Worm (Caenorhabditis elegans) whole organism, mixed stage, embryonic: ENCODE results near the gene spdl-1.

Source experiments
- M03D4.4 ChIP-seq: sonication (generic microtip); optimal IDR thresholded peaks from 2 replicates; lab custom pipeline; 2017; ENCODE audit warnings: mild to moderate bottlenecking, missing genetic modification characterization, missing compliant biosample characterization
- bed-3 ChIP-seq: fragments of 200-800 bp; sonication (Bioruptor generic); optimal IDR thresholded peaks from 3 replicates; lab custom pipeline; 2018; ENCODE audit warnings: mild to moderate bottlenecking, missing genetic modification characterization, moderate library complexity, missing compliant biosample characterization
- blmp-1 ChIP-seq: fragments of 150-350 bp; optimal IDR thresholded peaks from 2 replicates; lab custom pipeline; 2014; ENCODE audit warnings: missing biosample characterization, missing genetic modification characterization
- ceh-39 ChIP-seq: fragments of 150-350 bp; optimal IDR thresholded peaks from 2 replicates; lab custom pipeline; 2014; ENCODE audit warnings: missing biosample characterization, missing genetic modification characterization
- ceh-43 ChIP-seq: fragments of 200-800 bp; sonication (Bioruptor generic); optimal IDR thresholded peaks from 2 replicates; lab custom pipeline; 2018; ENCODE audit warnings: mild to moderate bottlenecking, missing genetic modification characterization, moderate library complexity, missing compliant biosample characterization
- ceh-83 ChIP-seq: fragments of 200-800 bp; sonication (Bioruptor generic); optimal IDR thresholded peaks from 2 replicates; lab custom pipeline; 2018; ENCODE audit warnings: mild to moderate bottlenecking, missing genetic modification characterization, missing compliant biosample characterization
- ces-1 ChIP-seq: fragments of 150-350 bp; optimal IDR thresholded peaks from 2 replicates; lab custom pipeline; 2014; ENCODE audit warnings: missing biosample characterization, missing genetic modification reagents, missing genetic modification characterization
- cnd-1 ChIP-seq: fragments of 200-800 bp; sonication (Bioruptor generic); optimal IDR thresholded peaks from 2 replicates; lab custom pipeline; 2018; ENCODE audit warnings: mild to moderate bottlenecking, missing genetic modification characterization, missing compliant biosample characterization
- drap-1 ChIP-seq: fragments of 200-800 bp; sonication (Bioruptor generic); optimal IDR thresholded peaks from 3 replicates; lab custom pipeline; 2018; ENCODE audit warnings: mild to moderate bottlenecking, missing genetic modification characterization, missing compliant biosample characterization
- elt-1 ChIP-seq: sonication (generic microtip); optimal IDR thresholded peaks from 2 replicates; lab custom pipeline; 2017; ENCODE audit warnings: missing genetic modification characterization, mild to moderate bottlenecking, missing compliant biosample characterization, antibody characterized with exemption, moderate library complexity, borderline replicate concordance; ENCODE audit not compliant: insufficient read depth
- elt-3 ChIP-seq: fragments of 150-350 bp; optimal IDR thresholded peaks from 2 replicates; lab custom pipeline; 2014; ENCODE audit warnings: missing biosample characterization, missing genetic modification characterization
- flh-1 ChIP-seq: fragments of 200-800 bp; sonication (Bioruptor generic); optimal IDR thresholded peaks from 2 replicates; lab custom pipeline; 2018; ENCODE audit warnings: mild to moderate bottlenecking, missing genetic modification characterization, moderate library complexity, missing compliant biosample characterization
- ham-2 ChIP-seq: fragments of 200-800 bp; sonication (Bioruptor generic); optimal IDR thresholded peaks from 2 replicates; lab custom pipeline; 2018; ENCODE audit warnings: mild to moderate bottlenecking, missing genetic modification characterization, missing compliant biosample characterization
- hlh-1 ChIP-seq: fragments of 150-350 bp; optimal IDR thresholded peaks from 2 replicates; lab custom pipeline; 2014; ENCODE audit warnings: missing biosample characterization, missing genetic modification reagents, missing genetic modification characterization
- lin-13 ChIP-seq: fragments of 150-350 bp; optimal IDR thresholded peaks from 2 replicates; lab custom pipeline; 2014; ENCODE audit warnings: missing biosample characterization, missing genetic modification characterization
- lin-32 ChIP-seq: fragments of 200-800 bp; sonication (Bioruptor generic); optimal IDR thresholded peaks from 2 replicates; lab custom pipeline; 2018; ENCODE audit warnings: mild to moderate bottlenecking, missing genetic modification characterization, missing compliant biosample characterization
- lsy-2 ChIP-seq: fragments of 150-350 bp; optimal IDR thresholded peaks from 2 replicates; lab custom pipeline; 2014; ENCODE audit warnings: missing biosample characterization, missing genetic modification characterization
- mab-5 ChIP-seq: fragments of 150-350 bp; optimal IDR thresholded peaks from 2 replicates; lab custom pipeline; 2014; ENCODE audit warnings: missing biosample characterization, missing genetic modification characterization
- mep-1 ChIP-seq: fragments of 150-350 bp; optimal IDR thresholded peaks from 2 replicates; lab custom pipeline; 2017; ENCODE audit warnings: missing biosample characterization, missing genetic modification reagents, missing genetic modification characterization, inconsistent platforms
- mls-2 ChIP-seq: sonication (generic microtip); optimal IDR thresholded peaks from 2 replicates; lab custom pipeline; 2016; ENCODE audit warnings: mild to moderate bottlenecking, missing genetic modification characterization, moderate library complexity, missing compliant biosample characterization
- nhr-12 ChIP-seq: fragments of 150-350 bp; optimal IDR thresholded peaks from 2 replicates; lab custom pipeline; 2014; ENCODE audit warnings: missing biosample characterization, missing genetic modification characterization
- nhr-2 ChIP-seq: fragments of 150-350 bp; optimal IDR thresholded peaks from 2 replicates; lab custom pipeline; 2014; ENCODE audit warnings: missing biosample characterization, missing genetic modification characterization
- nhr-237 ChIP-seq: fragments of 150-350 bp; optimal IDR thresholded peaks from 2 replicates; lab custom pipeline; 2014; ENCODE audit warnings: missing biosample characterization, missing genetic modification characterization
- nhr-28 ChIP-seq: fragments of 150-350 bp; optimal IDR thresholded peaks from 2 replicates; lab custom pipeline; 2014; ENCODE audit warnings: missing biosample characterization, missing genetic modification characterization
- nhr-76 ChIP-seq: sonication (generic microtip); optimal IDR thresholded peaks from 2 replicates; lab custom pipeline; 2017; ENCODE audit warnings: missing biosample characterization, missing genetic modification characterization
- pha-4 ChIP-seq: fragments of 150-350 bp; optimal IDR thresholded peaks from 2 replicates; lab custom pipeline; 2018; ENCODE audit warnings: missing biosample characterization, missing genetic modification reagents, missing genetic modification characterization
- sem-2 ChIP-seq: fragments of 200-800 bp; sonication (Bioruptor generic); optimal IDR thresholded peaks from 2 replicates; lab custom pipeline; 2018; ENCODE audit warnings: mild to moderate bottlenecking, missing genetic modification characterization, missing compliant biosample characterization
- snpc-4 ChIP-seq: fragments of 150-350 bp; optimal IDR thresholded peaks from 2 replicates; lab custom pipeline; 2014; ENCODE audit warnings: missing biosample characterization, missing genetic modification characterization
- sptf-1 ChIP-seq: sonication (generic microtip); optimal IDR thresholded peaks from 2 replicates; lab custom pipeline; 2017; ENCODE audit warnings: mild to moderate bottlenecking, missing genetic modification characterization, moderate library complexity, missing compliant biosample characterization
- tbx-8 ChIP-seq: fragments of 200-800 bp; sonication (Bioruptor generic); optimal IDR thresholded peaks from 2 replicates; lab custom pipeline; 2018; ENCODE audit warnings: mild to moderate bottlenecking, missing genetic modification characterization, moderate library complexity, missing compliant biosample characterization
- unc-120 ChIP-seq: sonication (generic microtip); optimal IDR thresholded peaks from 2 replicates; lab custom pipeline; 2017; ENCODE audit warnings: missing genetic modification characterization, missing compliant biosample characterization; ENCODE audit not compliant: poor library complexity, severe bottlenecking
- unc-39 ChIP-seq: fragments of 150-350 bp; optimal IDR thresholded peaks from 2 replicates; lab custom pipeline; 2014; ENCODE audit warnings: missing biosample characterization, missing genetic modification characterization
- unc-62 ChIP-seq: fragments of 150-350 bp; optimal IDR thresholded peaks from 2 replicates; lab custom pipeline; 2014; ENCODE audit warnings: missing biosample characterization, missing genetic modification reagents, missing genetic modification characterization
- zip-8 ChIP-seq: fragments of 150-350 bp; optimal IDR thresholded peaks from 2 replicates; lab custom pipeline; 2014; ENCODE audit warnings: missing biosample characterization, missing genetic modification characterization
- ztf-11 ChIP-seq: fragments of 150-350 bp; optimal IDR thresholded peaks from 2 replicates; lab custom pipeline; 2014; ENCODE audit warnings: missing biosample characterization, missing genetic modification characterization

spdl-1 gene

ce11 chrII:7781102-7781616, at the start of gene spdl-1, which contains the start of gene snpc-1.1:
Gene spdl-1 (plus strand): TSS chrII:7781566.
Gene snpc-1.1 (minus strand): TSS chrII:7781301.
- TF ChIP-seq mep-1 (peak; percentile 58), lsy-2 (tag; lab: Kevin White, UChicago) (peak; percentile 41), ceh-39 (tag; lab: Kevin White, UChicago) (peak; percentile 37), elt-1 (tag; lab: Kevin White, UChicago) (no peak)

ce11 chrII:7736725-7737124, 44.6 kb upstream of the spdl-1 start:
- TF ChIP-seq lsy-2 (tag; lab: Kevin White, UChicago): no peak
- no peak for TF ChIP-seq ceh-39 (tag; lab: Kevin White, UChicago)
- TF ChIP-seq unc-120 (tag; lab: Kevin White, UChicago): no peak
- TF ChIP-seq snpc-4 (tag; lab: Kevin White, UChicago): no peak
- no peak for TF ChIP-seq ztf-11 (tag; lab: Kevin White, UChicago)
- no peak for TF ChIP-seq unc-39
- no peak for TF ChIP-seq pha-4 (tag; lab: Kevin White, UChicago)
- TF ChIP-seq tbx-8 (GFP tag; lab: Kevin White, UChicago): no peak
- TF ChIP-seq nhr-28: no peak
- TF ChIP-seq ham-2 (GFP tag; lab: Kevin White, UChicago): no peak

ce11 chrII:7753500-7753899, 27.9 kb upstream of the spdl-1 start, which contains the start of gene trx-1:
Gene trx-1 (minus strand): TSS chrII:7753600.
- no peak for TF ChIP-seq sem-2 (GFP tag; lab: Kevin White, UChicago)
- no peak for TF ChIP-seq mls-2 (tag; lab: Kevin White, UChicago)
- no peak for TF ChIP-seq unc-62 (GFP tag; lab: Kevin White, UChicago)
- TF ChIP-seq cnd-1 (tag; lab: Kevin White, UChicago): no peak
- TF ChIP-seq nhr-28: no peak
- TF ChIP-seq M03D4.4: no peak
- TF ChIP-seq hlh-1: no peak
- TF ChIP-seq lin-32: no peak
- no peak for TF ChIP-seq pha-4 (tag; lab: Kevin White, UChicago)

- TF ChIP-seq nhr-237 (tag; lab: Kevin White, UChicago) (no peak), snpc-4 (tag; lab: Kevin White, UChicago) (no peak), unc-120 (tag; lab: Kevin White, UChicago) (peak; percentile 50), elt-3 (tag; lab: Kevin White, UChicago) (no peak), drap-1 (no peak), flh-1 (GFP tag; lab: Kevin White, UChicago) (no peak), cnd-1 (tag; lab: Kevin White, UChicago) (no peak), blmp-1 (no peak), ceh-39 (tag; lab: Kevin White, UChicago) (peak; percentile 55)
Measured at ce11 chrII:7755116-7755571, 26.2 kb upstream of the spdl-1 start, which contains the start of the genes B0228.6 and B0228.1. Gene B0228.6 (minus strand): TSS chrII:7755166. Gene B0228.1 (plus strand): TSS chrII:7755343.

- TF ChIP-seq elt-3 (tag; lab: Kevin White, UChicago) (no peak), elt-1 (tag; lab: Kevin White, UChicago) (no peak), mep-1 (no peak), pha-4 (tag; lab: Kevin White, UChicago) (no peak), ztf-11 (tag; lab: Kevin White, UChicago) (no peak), hlh-1 (peak; percentile 36), snpc-4 (tag; lab: Kevin White, UChicago) (no peak), ham-2 (GFP tag; lab: Kevin White, UChicago) (no peak), blmp-1 (no peak), ceh-43 (GFP tag; lab: Kevin White, UChicago) (no peak), nhr-12 (tag; lab: Kevin White, UChicago) (no peak), lsy-2 (tag; lab: Kevin White, UChicago) (no peak), unc-120 (tag; lab: Kevin White, UChicago) (no peak), ceh-39 (tag; lab: Kevin White, UChicago) (no peak), drap-1 (peak; percentile 48), unc-62 (GFP tag; lab: Kevin White, UChicago) (peak; percentile 1), tbx-8 (GFP tag; lab: Kevin White, UChicago) (no peak), nhr-76 (tag; lab: Kevin White, UChicago) (no peak), cnd-1 (tag; lab: Kevin White, UChicago) (no peak), flh-1 (GFP tag; lab: Kevin White, UChicago) (peak; percentile 18), sptf-1 (no peak), sem-2 (GFP tag; lab: Kevin White, UChicago) (no peak), mls-2 (tag; lab: Kevin White, UChicago) (no peak), zip-8 (no peak), M03D4.4 (peak; percentile 29), bed-3 (peak; percentile 8), mab-5 (tag; lab: Kevin White, UChicago) (no peak), lin-13 (no peak), nhr-2 (no peak), lin-32 (no peak), nhr-28 (no peak), ces-1 (no peak), unc-39 (no peak), nhr-237 (tag; lab: Kevin White, UChicago) (no peak), ceh-83 (GFP tag; lab: Kevin White, UChicago) (peak; percentile 66)
- TF ChIP-seq, all 35 proteins: peak for 7
Measured at ce11 chrII:7756810-7757209, 24.6 kb upstream of the spdl-1 start.
